Worm (Caenorhabditis elegans) whole organism, early embryonic: ENCODE results near the gene T08A11.1.

Experiments
- B0310.2 ChIP-seq: sonication (generic microtip); optimal IDR thresholded peaks from 2 replicates; lab custom pipeline; 2016; ENCODE audit warnings: mild to moderate bottlenecking, missing genetic modification characterization, missing compliant biosample characterization
- F13C5.2 ChIP-seq: sonication (generic microtip); optimal IDR thresholded peaks from 2 replicates; lab custom pipeline; 2017; ENCODE audit warnings: mild to moderate bottlenecking, missing genetic modification characterization, inconsistent platforms, missing compliant biosample characterization
- aly-1 ChIP-seq: sonication (generic microtip); optimal IDR thresholded peaks from 2 replicates; lab custom pipeline; 2016; ENCODE audit warnings: missing genetic modification characterization, missing compliant biosample characterization
- ama-1 ChIP-seq: fragments of 150-350 bp; optimal IDR thresholded peaks from 2 replicates; lab custom pipeline; 2014
- ceh-13 ChIP-seq: fragments of 200-800 bp; sonication (Bioruptor generic); optimal IDR thresholded peaks from 2 replicates; lab custom pipeline; 2018; ENCODE audit warnings: mild to moderate bottlenecking, missing genetic modification characterization, missing compliant biosample characterization
- ceh-36 ChIP-seq: sonication (generic microtip); optimal IDR thresholded peaks from 2 replicates; lab custom pipeline; 2016; ENCODE audit warnings: missing genetic modification characterization, inconsistent platforms, missing compliant biosample characterization
- ets-7 ChIP-seq: sonication (generic microtip); optimal IDR thresholded peaks from 2 replicates; lab custom pipeline; 2016; ENCODE audit warnings: missing genotype, missing genetic modification characterization, missing compliant biosample characterization
- flt-1 ChIP-seq: fragments of 200-800 bp; sonication (Bioruptor generic); IDR thresholded peaks from 2 replicates; pipeline ENCODE4 v1.3.6; 2022; ENCODE audit warnings: missing genetic modification characterization, missing compliant biosample characterization
- hmbx-1 ChIP-seq: sonication (generic microtip); optimal IDR thresholded peaks from 2 replicates; lab custom pipeline; 2016; ENCODE audit warnings: mild to moderate bottlenecking, missing genetic modification characterization, missing compliant biosample characterization
- hmg-4 ChIP-seq: fragments of 200-800 bp; sonication (Bioruptor generic); optimal IDR thresholded peaks from 2 replicates; lab custom pipeline; 2018; ENCODE audit warnings: mild to moderate bottlenecking, missing genetic modification characterization, missing compliant biosample characterization
- hnd-1 ChIP-seq: sonication (generic microtip); optimal IDR thresholded peaks from 2 replicates; lab custom pipeline; 2016; ENCODE audit warnings: missing genetic modification characterization, missing compliant biosample characterization
- pes-1 ChIP-seq: fragments of 200-800 bp; sonication (Bioruptor generic); IDR thresholded peaks from 2 replicates; pipeline ENCODE4 v1.3.6; 2022; ENCODE audit warnings: missing genetic modification reagents, missing genetic modification characterization, missing compliant biosample characterization
- scrt-1 ChIP-seq: fragments of 200-800 bp; sonication (Bioruptor generic); IDR thresholded peaks from 2 replicates; pipeline ENCODE4 v1.3.6; 2022; ENCODE audit warnings: missing genetic modification characterization, missing compliant biosample characterization
- sea-1 ChIP-seq: fragments of 200-800 bp; sonication (Bioruptor generic); conservative IDR thresholded peaks from 2 replicates; pipeline ENCODE4 v1.3.6; 2022; ENCODE audit warnings: missing genetic modification characterization, missing compliant biosample characterization
- tbx-11 ChIP-seq: fragments of 200-800 bp; sonication (Bioruptor generic); IDR thresholded peaks from 2 replicates; pipeline ENCODE4 v1.3.6; 2022; ENCODE audit warnings: missing genetic modification characterization, missing compliant biosample characterization
- tbx-37 ChIP-seq: fragments of 200-800 bp; sonication (Bioruptor generic); conservative IDR thresholded peaks from 2 replicates; pipeline ENCODE4 v1.3.6; 2022; ENCODE audit warnings: missing genetic modification reagents, missing genetic modification characterization, missing compliant biosample characterization
- tra-4 ChIP-seq: sonication (generic microtip); optimal IDR thresholded peaks from 2 replicates; lab custom pipeline; 2017; ENCODE audit warnings: missing genetic modification characterization, missing compliant biosample characterization

The T08A11.1 gene

ce11 chrIII:4291216-4291691 lies 28.3 kb upstream of the T08A11.1 start, which contains the start of gene mcm-5:
Gene mcm-5, minus strand, starts transcription at chrIII:4291266.
- TF ChIP-seq ceh-36 (tag; lab: Kevin White, UChicago) = no peak
- TF ChIP-seq B0310.2 (tag; lab: Kevin White, UChicago) = no peak
- no peak for TF ChIP-seq ama-1
- TF ChIP-seq hnd-1 (tag; lab: Kevin White, UChicago) = no peak
- TF ChIP-seq ets-7 (tag; lab: Kevin White, UChicago) = no peak

- no peak for TF ChIP-seq ceh-13 (GFP tag; lab: Kevin White, UChicago)
- no peak for TF ChIP-seq ceh-36 (tag; lab: Kevin White, UChicago)
- no peak for TF ChIP-seq scrt-1 (GFP tag; lab: Robert Waterston, UW)
- TF ChIP-seq flt-1 = no peak
Observed at ce11 chrIII:4289952-4290351, 27.0 kb upstream of the T08A11.1 start.

- TF ChIP-seq hmbx-1 (tag; lab: Kevin White, UChicago) (no peak), sea-1 (GFP tag; lab: Robert Waterston, UW) (no peak), tra-4 (tag; lab: Kevin White, UChicago) (no peak), flt-1 (no peak), ama-1 (no peak), tbx-11 (GFP tag; lab: Robert Waterston, UW) (no peak), F13C5.2 (no peak), hnd-1 (tag; lab: Kevin White, UChicago) (no peak), ceh-13 (GFP tag; lab: Kevin White, UChicago) (no peak), tbx-37 (GFP tag; lab: Robert Waterston, UW) (no peak), ceh-36 (tag; lab: Kevin White, UChicago) (no peak), hmg-4 (GFP tag; lab: Kevin White, UChicago) (no peak), aly-1 (tag; lab: Kevin White, UChicago) (no peak), B0310.2 (tag; lab: Kevin White, UChicago) (no peak), ets-7 (tag; lab: Kevin White, UChicago) (no peak)
Observed at ce11 chrIII:4287379-4287778, 24.4 kb upstream of the T08A11.1 start, which contains the start of gene R10E4.3. Gene R10E4.3, minus strand, starts transcription at chrIII:4287479.

ce11 chrIII:4284732-4285165 lies 21.8 kb upstream of the T08A11.1 start:
- no peak for TF ChIP-seq tra-4 (tag; lab: Kevin White, UChicago)
- TF ChIP-seq tbx-11 (GFP tag; lab: Robert Waterston, UW) = no peak
- TF ChIP-seq tbx-37 (GFP tag; lab: Robert Waterston, UW) = no peak
- no peak for TF ChIP-seq scrt-1 (GFP tag; lab: Robert Waterston, UW)
- no peak for TF ChIP-seq B0310.2 (tag; lab: Kevin White, UChicago)
- no peak for TF ChIP-seq F13C5.2
- TF ChIP-seq ceh-36 (tag; lab: Kevin White, UChicago) = no peak
- no peak for TF ChIP-seq aly-1 (tag; lab: Kevin White, UChicago)
- no peak for TF ChIP-seq ceh-13 (GFP tag; lab: Kevin White, UChicago)
- TF ChIP-seq hmg-4 (GFP tag; lab: Kevin White, UChicago) = no peak
- no peak for TF ChIP-seq sea-1 (GFP tag; lab: Robert Waterston, UW)
- no peak for TF ChIP-seq flt-1
- TF ChIP-seq pes-1 (GFP tag; lab: Robert Waterston, UW) = no peak
- no peak for TF ChIP-seq hnd-1 (tag; lab: Kevin White, UChicago)

- TF ChIP-seq F13C5.2 (no peak), ama-1 (no peak), ceh-36 (tag; lab: Kevin White, UChicago) (no peak), tbx-11 (GFP tag; lab: Robert Waterston, UW) (no peak), tra-4 (tag; lab: Kevin White, UChicago) (no peak), aly-1 (tag; lab: Kevin White, UChicago) (no peak), hmbx-1 (tag; lab: Kevin White, UChicago) (no peak)
Observed at ce11 chrIII:4283175-4283574, 20.2 kb upstream of the T08A11.1 start.

ce11 chrIII:4281955-4282618 lies 19.1 kb upstream of the T08A11.1 start:
- TF ChIP-seq F13C5.2 = peak; percentile 80
- TF ChIP-seq hmbx-1 (tag; lab: Kevin White, UChicago) = no peak
- TF ChIP-seq B0310.2 (tag; lab: Kevin White, UChicago) = no peak
- peak; percentile 18 for TF ChIP-seq ceh-13 (GFP tag; lab: Kevin White, UChicago)
- TF ChIP-seq hmg-4 (GFP tag; lab: Kevin White, UChicago) = peak; percentile 89
- peak; percentile 59 for TF ChIP-seq aly-1 (tag; lab: Kevin White, UChicago)
- TF ChIP-seq tbx-37 (GFP tag; lab: Robert Waterston, UW) = no peak
- no peak for TF ChIP-seq ama-1
- no peak for TF ChIP-seq scrt-1 (GFP tag; lab: Robert Waterston, UW)
- TF ChIP-seq sea-1 (GFP tag; lab: Robert Waterston, UW) = peak; percentile 32; the same call in 1 of the 2 replicates
- 0 out of 2 replicates have a peak, but pooled peaks have one; percentile 27 for TF ChIP-seq flt-1
- TF ChIP-seq tra-4 (tag; lab: Kevin White, UChicago) = no peak
- no peak; the same call in none of the 2 replicates for TF ChIP-seq tbx-11 (GFP tag; lab: Robert Waterston, UW)
- no peak for TF ChIP-seq hnd-1 (tag; lab: Kevin White, UChicago)
- peak; percentile 47 for TF ChIP-seq ets-7 (tag; lab: Kevin White, UChicago)
- no peak; the same call in 1 of the 2 replicates for TF ChIP-seq pes-1 (GFP tag; lab: Robert Waterston, UW)
- TF ChIP-seq ceh-36 (tag; lab: Kevin White, UChicago) = no peak
